Worm (Caenorhabditis elegans): ENCODE results near the gene fbxl-5.

fbxl-5 gene

DNA sequence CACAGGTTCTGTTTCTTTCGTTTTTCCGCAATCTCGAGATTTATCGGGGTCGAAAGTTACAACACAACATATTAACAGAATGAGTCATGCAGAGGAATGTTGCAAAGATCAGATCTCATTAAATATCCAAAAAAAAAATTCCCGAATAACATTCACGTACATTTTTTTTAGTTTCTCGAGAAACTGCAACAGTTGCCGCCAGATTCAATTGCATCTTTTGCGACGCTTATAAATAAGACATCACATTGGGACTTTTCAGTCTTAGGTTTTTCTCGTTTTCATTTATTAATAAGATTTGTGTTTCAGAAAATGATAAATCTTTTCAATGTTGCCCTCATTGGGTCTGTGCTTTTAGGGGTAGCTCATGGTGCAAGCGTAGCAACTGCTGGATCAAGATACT is 29.0 kb upstream of the fbxl-5 start, which contains the start of gene ZK105.1:
Gene ZK105.1, plus strand, starts transcription at position 301 of the 400 bp plus-strand sequence.
- no peak for TF ChIP-seq nfya-1 (tag; optimal IDR thresholded peaks at IDR 0.05; ENCODE audit: insufficient read depth)

DNA sequence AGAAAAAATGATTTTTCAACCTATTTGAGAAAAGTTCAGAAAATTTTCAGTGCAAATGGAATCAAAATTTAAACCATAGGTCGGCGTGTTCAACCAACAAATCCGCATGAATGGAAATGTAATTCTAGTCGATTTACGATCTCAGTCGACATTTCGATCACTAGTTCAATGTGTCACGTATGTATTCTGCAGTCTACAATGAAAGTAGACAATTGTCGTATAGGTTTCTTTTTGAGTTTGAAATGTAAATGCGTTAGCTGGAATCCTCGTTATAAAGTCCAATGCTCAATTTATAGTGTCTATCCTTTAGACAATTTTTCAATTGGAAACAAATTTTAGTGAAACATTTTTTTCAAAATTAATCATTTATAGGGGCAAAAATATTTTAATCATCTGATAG is 26.7 kb upstream of the fbxl-5 start, which contains the start of gene ZK105.12:
Gene ZK105.12, minus strand, starts transcription at position 101 of the 400 bp plus-strand sequence.
- no peak for TF ChIP-seq nhr-11 (tag; optimal IDR thresholded peaks at IDR 0.05)
- TF ChIP-seq nfya-1 (tag; optimal IDR thresholded peaks at IDR 0.05; ENCODE audit: insufficient read depth) = no peak
- TF ChIP-seq aly-2 (tag; optimal IDR thresholded peaks at IDR 0.05) = no peak
- no peak for TF ChIP-seq nhr-28 (tag; optimal IDR thresholded peaks at IDR 0.05)
- TF ChIP-seq ztf-11 (tag; optimal IDR thresholded peaks at IDR 0.05) = no peak
- no peak for TF ChIP-seq ceh-82 (tag; optimal IDR thresholded peaks at IDR 0.05)
- no peak for TF ChIP-seq hmg-11 (tag; optimal IDR thresholded peaks at IDR 0.05)
- no peak for TF ChIP-seq fkh-2 (tag; optimal IDR thresholded peaks at IDR 0.05)
- no peak for TF ChIP-seq eor-1 (tag; optimal IDR thresholded peaks at IDR 0.05)
- no peak for TF ChIP-seq nhr-67 (tag; optimal IDR thresholded peaks at IDR 0.05)
- TF ChIP-seq snpc-4 (tag; optimal IDR thresholded peaks at IDR 0.05) = no peak
- TF ChIP-seq pqm-1 (tag; optimal IDR thresholded peaks at IDR 0.05) = no peak
- TF ChIP-seq unc-39 (tag; optimal IDR thresholded peaks at IDR 0.05) = no peak

ce11 chrV:7717629-7718028 is 25.1 kb upstream of the fbxl-5 start, which contains the start of gene ZK105.5:
TSS of gene ZK105.5 (minus strand) at chrV:7717729.
- no peak for TF ChIP-seq nhr-237 (tag; optimal IDR thresholded peaks at IDR 0.05)
- no peak for TF ChIP-seq ceh-28 (tag; optimal IDR thresholded peaks at IDR 0.05)
- TF ChIP-seq ceh-16 (tag; optimal IDR thresholded peaks at IDR 0.05) = no peak
- no peak for TF ChIP-seq R02D3.7 (tag; optimal IDR thresholded peaks at IDR 0.05)
- TF ChIP-seq sea-2 (GFP tag; optimal IDR thresholded peaks at IDR 0.05) = no peak
- no peak for TF ChIP-seq zag-1 (tag; optimal IDR thresholded peaks at IDR 0.05)
- TF ChIP-seq ztf-4 (tag; optimal IDR thresholded peaks at IDR 0.05) = no peak
- no peak for TF ChIP-seq daf-12 (tag; optimal IDR thresholded peaks at IDR 0.05)

- no peak for TF ChIP-seq sea-2 (GFP tag; optimal IDR thresholded peaks at IDR 0.05)
- no peak for TF ChIP-seq nhr-76 (tag; optimal IDR thresholded peaks at IDR 0.05)
- TF ChIP-seq nhr-67 (tag; optimal IDR thresholded peaks at IDR 0.05) = no peak
- no peak for TF ChIP-seq egl-27 (tag; optimal IDR thresholded peaks at IDR 0.05)
- TF ChIP-seq nhr-28 (tag; optimal IDR thresholded peaks at IDR 0.05) = no peak
- TF ChIP-seq ztf-11 (tag; optimal IDR thresholded peaks at IDR 0.05) = no peak
- TF ChIP-seq elt-3 (tag; optimal IDR thresholded peaks at IDR 0.05) = no peak
- no peak for TF ChIP-seq nhr-43 (tag; optimal IDR thresholded peaks at IDR 0.05; ENCODE audit: poor library complexity, severe bottlenecking)
- no peak for TF ChIP-seq tbx-2 (tag; optimal IDR thresholded peaks at IDR 0.05)
- TF ChIP-seq unc-62 (GFP tag; optimal IDR thresholded peaks at IDR 0.05) = no peak
- no peak for TF ChIP-seq skn-1 (tag; optimal IDR thresholded peaks at IDR 0.05)
- TF ChIP-seq aly-2 (tag; optimal IDR thresholded peaks at IDR 0.05) = no peak
- TF ChIP-seq elt-1 (tag; optimal IDR thresholded peaks at IDR 0.05) = no peak
- TF ChIP-seq hmg-11 (tag; optimal IDR thresholded peaks at IDR 0.05) = no peak
- no peak for TF ChIP-seq ceh-82 (tag; optimal IDR thresholded peaks at IDR 0.05)
- no peak for TF ChIP-seq pha-4 (tag; optimal IDR thresholded peaks at IDR 0.05)
- no peak for TF ChIP-seq nhr-237 (tag; optimal IDR thresholded peaks at IDR 0.05)
- no peak for TF ChIP-seq ZK546.5 (tag; optimal IDR thresholded peaks at IDR 0.05)
Measured at ce11 chrV:7721945-7722344, 20.8 kb upstream of the fbxl-5 start, which contains the start of gene ZK105.14. TSS of gene ZK105.14 (minus strand) at chrV:7722045.

DNA sequence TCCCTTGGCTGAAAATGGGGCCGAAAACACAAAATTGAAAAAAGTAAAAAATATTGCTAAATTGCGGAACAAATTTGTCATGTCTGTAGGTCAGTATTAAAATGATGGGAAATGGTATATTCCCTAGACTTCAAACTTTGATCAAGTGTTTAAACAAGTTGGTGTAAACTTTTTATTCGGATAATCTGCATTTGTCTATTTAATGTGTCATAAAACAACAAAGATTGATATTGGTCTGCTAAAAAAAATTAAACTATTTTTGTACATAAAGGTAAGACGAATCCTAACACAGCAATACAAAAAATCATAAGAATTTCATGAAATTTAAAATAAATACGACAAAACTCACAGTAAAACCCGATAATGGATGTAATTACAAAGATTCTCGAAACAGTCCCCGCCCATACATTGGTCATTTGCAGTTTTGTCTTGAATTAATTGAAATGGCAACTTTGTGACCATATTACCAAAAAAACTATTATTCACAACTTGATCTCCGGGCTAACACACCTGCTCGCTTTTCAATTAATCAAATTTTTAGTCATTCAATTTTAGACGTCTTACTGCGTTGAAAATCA is 18.7 kb upstream of the fbxl-5 start, which contains the start of the genes ZK105.6 and ZK105.8:
Gene ZK105.6, minus strand, starts transcription at position 101 of the 578 bp plus-strand sequence.
Gene ZK105.8, plus strand, starts transcription at position 528 of the 578 bp plus-strand sequence.
- no peak for TF ChIP-seq egl-5 (tag; optimal IDR thresholded peaks at IDR 0.05)
- TF ChIP-seq ceh-28 (tag; optimal IDR thresholded peaks at IDR 0.05) = no peak
- no peak for TF ChIP-seq mml-1 (tag; optimal IDR thresholded peaks at IDR 0.05)

Data from whole organism, L3 larva.